Fruit fly (Drosophila melanogaster) whole organism, embryonic: ENCODE measurements around the gene Pif1A.
A peak's percentile ranks its signal among the peaks of the same experiment; 100 is the strongest.

Experiments used
- CG1024 ChIP-seq: fragments of 200-800 bp; sonication (Bioruptor generic); IDR thresholded peaks from 2 replicates; pipeline ENCODE4 v1.3.6; 2022; ENCODE audit warnings: missing biosample characterization, missing genetic modification characterization
- CG10366 ChIP-seq: fragments of 200-800 bp; sonication (Bioruptor generic); IDR thresholded peaks from 2 replicates; pipeline ENCODE4 v1.3.6; 2022; ENCODE audit warnings: missing biosample characterization, missing genetic modification characterization
- CG11504 ChIP-seq: fragments of 200-800 bp; sonication (Bioruptor generic); optimal IDR thresholded peaks from 3 replicates; lab custom pipeline; 2019; ENCODE audit warnings: missing biosample characterization, mild to moderate bottlenecking, missing genetic modification characterization, moderate library complexity
- CG11696 ChIP-seq: fragments of 200-800 bp; sonication (Bioruptor generic); IDR thresholded peaks from 2 replicates; pipeline ENCODE4 v1.3.6; 2022; ENCODE audit warnings: missing biosample characterization, missing genetic modification characterization
- CG14014 ChIP-seq: fragments of 200-800 bp; sonication (Bioruptor generic); IDR thresholded peaks from 2 replicates; pipeline ENCODE4 v1.3.6; 2022; ENCODE audit warnings: missing biosample characterization, missing genetic modification characterization
- CG15269 ChIP-seq: fragments of 200-800 bp; sonication (Bioruptor generic); optimal IDR thresholded peaks from 2 replicates; lab custom pipeline; 2018; ENCODE audit warnings: missing biosample characterization, mild to moderate bottlenecking, missing genetic modification characterization, moderate library complexity
- CG18599 ChIP-seq: fragments of 200-800 bp; sonication (Bioruptor generic); optimal IDR thresholded peaks from 3 replicates; lab custom pipeline; 2017; ENCODE audit warnings: missing biosample characterization, missing genetic modification characterization, mild to moderate bottlenecking, moderate library complexity, missing genetic modification reagents
- CG2678 ChIP-seq: fragments of 200-800 bp; sonication (Bioruptor generic); optimal IDR thresholded peaks from 3 replicates; lab custom pipeline; 2019; ENCODE audit warnings: missing biosample characterization, mild to moderate bottlenecking, missing genetic modification characterization, moderate library complexity
- CG31441 ChIP-seq: fragments of 200-800 bp; sonication (Bioruptor generic); IDR thresholded peaks from 2 replicates; pipeline ENCODE4 v1.3.6; 2022; ENCODE audit warnings: missing biosample characterization, missing genetic modification characterization
- CG3726 ChIP-seq: fragments of 200-800 bp; sonication (Bioruptor generic); IDR thresholded peaks from 3 replicates; pipeline ENCODE4, ENCODE4 v1.3.6; 2022; ENCODE audit warnings: missing biosample characterization, missing genetic modification characterization
- CG4282 ChIP-seq: fragments of 200-800 bp; sonication (Bioruptor generic); optimal IDR thresholded peaks from 2 replicates; lab custom pipeline; 2016; ENCODE audit warnings: missing biosample characterization, missing genetic modification characterization
- CG6689 ChIP-seq: fragments of 200-800 bp; sonication (Bioruptor generic); IDR thresholded peaks from 2 replicates; pipeline ENCODE4 v1.3.6; 2022; ENCODE audit warnings: missing biosample characterization, missing genetic modification characterization
- CG6791 ChIP-seq: fragments of 200-800 bp; sonication (Bioruptor generic); IDR thresholded peaks from 3 replicates; pipeline ENCODE4 v1.3.6; 2022; ENCODE audit warnings: missing biosample characterization, missing genetic modification characterization; ENCODE audit not compliant: partially characterized antibody
- CG7963 ChIP-seq: fragments of 200-800 bp; sonication (Bioruptor generic); IDR thresholded peaks from 3 replicates; pipeline ENCODE4 v1.3.6; 2022; ENCODE audit warnings: missing biosample characterization, missing genetic modification characterization; ENCODE audit not compliant: partially characterized antibody
- CG9727 ChIP-seq: fragments of 200-800 bp; sonication (Bioruptor generic); optimal IDR thresholded peaks from 3 replicates; lab custom pipeline; 2017; ENCODE audit warnings: missing biosample characterization, mild to moderate bottlenecking, missing genetic modification characterization
- CkIIα-i1 ChIP-seq: fragments of 200-800 bp; sonication (Bioruptor generic); IDR thresholded peaks from 2 replicates; pipeline ENCODE4 v1.3.6; 2022; ENCODE audit warnings: missing biosample characterization, missing genetic modification characterization
- HLH3B ChIP-seq: fragments of 200-800 bp; sonication (Bioruptor generic); IDR thresholded peaks from 2 replicates; pipeline ENCODE4 v1.3.6; 2022; ENCODE audit warnings: missing biosample characterization, missing genetic modification characterization
- Hr3 ChIP-seq: fragments of 200-800 bp; sonication (Bioruptor generic); optimal IDR thresholded peaks from 3 replicates; lab custom pipeline; 2016; ENCODE audit warnings: missing biosample characterization, missing genetic modification characterization
- Mrtf ChIP-seq: fragments of 200-800 bp; sonication (Bioruptor generic); IDR thresholded peaks from 3 replicates; pipeline ENCODE4 v1.3.6; 2022; ENCODE audit warnings: missing biosample characterization, missing genetic modification characterization
- Nf-YA ChIP-seq: fragments of 200-800 bp; sonication (Bioruptor generic); IDR thresholded peaks from 2 replicates; pipeline ENCODE4 v1.3.6; 2022; ENCODE audit warnings: missing biosample characterization, missing genetic modification characterization
- Rx ChIP-seq: fragments of 200-800 bp; sonication (Bioruptor generic); IDR thresholded peaks from 2 replicates; pipeline ENCODE4 v1.3.6; 2022; ENCODE audit warnings: missing biosample characterization, missing genetic modification characterization
- Ssrp ChIP-seq: fragments of 200-800 bp; sonication (Bioruptor generic); optimal IDR thresholded peaks from 2 replicates; lab custom pipeline; 2018; ENCODE audit warnings: missing biosample characterization, mild to moderate bottlenecking, missing genetic modification characterization, moderate library complexity
- bsh ChIP-seq, 2 experiments: fragments of 200-800 bp; sonication (Bioruptor generic); optimal IDR thresholded peaks; 2 replicates each; lab custom pipeline; 2017 to 2018; ENCODE audit warnings: mild to moderate bottlenecking in 2 of 2, missing biosample characterization in 2 of 2, missing genetic modification characterization in 2 of 2, moderate library complexity in 1 of 2
- btn ChIP-seq: fragments of 200-800 bp; sonication (Bioruptor generic); optimal IDR thresholded peaks from 2 replicates; lab custom pipeline; 2016; ENCODE audit warnings: missing biosample characterization, missing genetic modification characterization
- danr ChIP-seq: fragments of 200-800 bp; sonication (Bioruptor generic); IDR thresholded peaks from 2 replicates; pipeline ENCODE4 v1.3.6; 2022; ENCODE audit warnings: missing biosample characterization, missing genetic modification characterization
- dati ChIP-seq: fragments of 200-800 bp; sonication (Bioruptor generic); IDR thresholded peaks from 2 replicates; pipeline ENCODE4 v1.3.6; 2022; ENCODE audit warnings: missing biosample characterization, missing genetic modification characterization
- dpn ChIP-seq, 2 experiments: fragments of 200-800 bp; sonication (Bioruptor generic); optimal IDR thresholded peaks; 3 replicates each; lab custom pipeline; 2016; ENCODE audit warnings: missing biosample characterization in 2 of 2, missing genetic modification characterization in 2 of 2
- gfzf ChIP-seq: fragments of 200-800 bp; sonication (Bioruptor generic); optimal IDR thresholded peaks from 2 replicates; lab custom pipeline; 2016; ENCODE audit warnings: missing biosample characterization, mild to moderate bottlenecking, missing genetic modification characterization, moderate library complexity
- klu ChIP-seq: fragments of 200-800 bp; sonication (Bioruptor generic); IDR thresholded peaks from 2 replicates; pipeline ENCODE4 v1.3.6; 2022; ENCODE audit warnings: missing biosample characterization, missing genetic modification characterization
- knrl ChIP-seq: fragments of 200-800 bp; sonication (Bioruptor generic); IDR thresholded peaks from 3 replicates; pipeline ENCODE4 v1.3.6; 2022; ENCODE audit warnings: missing biosample characterization, missing genetic modification characterization; ENCODE audit not compliant: partially characterized antibody
- lov ChIP-seq, 2 experiments: fragments of 200-800 bp in 1 of 2; fragments of >200 bp in 1 of 2; sonication (Bioruptor generic) in 1 of 2; IDR thresholded peaks in 1 of 2; optimal IDR thresholded peaks in 1 of 2; 2 replicates in 1 of 2; 3 replicates in 1 of 2; pipeline versions ENCODE4 v1.3.6 to Lab custom; 2017 to 2022; ENCODE audit warnings: missing biosample characterization in 1 of 2, missing genetic modification characterization in 1 of 2
- prd ChIP-seq, 3 experiments: fragments of >200 bp in 2 of 3; fragments of 200-800 bp in 1 of 3; sonication (Bioruptor generic) in 1 of 3; optimal IDR thresholded peaks in 2 of 3; IDR thresholded peaks in 1 of 3; 2 replicates in 2 of 3; 3 replicates in 1 of 3; pipeline versions ENCODE4 v1.3.6 to Lab custom; 2017 to 2022; ENCODE audit warnings: missing biosample characterization in 1 of 3, missing genetic modification characterization in 1 of 3
- row ChIP-seq: fragments of 200-800 bp; sonication (Bioruptor generic); IDR thresholded peaks from 3 replicates; pipeline ENCODE4 v1.3.6; 2022; ENCODE audit warnings: missing biosample characterization, missing genetic modification characterization
- run ChIP-seq: fragments of 200-800 bp; sonication (Bioruptor generic); optimal IDR thresholded peaks from 3 replicates; lab custom pipeline; 2018; ENCODE audit warnings: missing biosample characterization, mild to moderate bottlenecking, missing genetic modification characterization
- sens ChIP-seq: fragments of 200-800 bp; sonication (Bioruptor generic); peaks from one replicate; lab custom pipeline; 2016; ENCODE audit warnings: missing biosample characterization, missing genetic modification characterization
- so ChIP-seq: fragments of 200-800 bp; sonication (Bioruptor generic); IDR thresholded peaks from 3 replicates; pipeline ENCODE4 v1.3.6; 2022; ENCODE audit warnings: missing biosample characterization, missing genetic modification characterization
- unpg ChIP-seq: fragments of 200-800 bp; sonication (Bioruptor generic); optimal IDR thresholded peaks from 3 replicates; lab custom pipeline; 2018; ENCODE audit warnings: missing biosample characterization, mild to moderate bottlenecking, missing genetic modification characterization, moderate library complexity
- zen2 ChIP-seq: fragments of 200-800 bp; sonication (Bioruptor generic); IDR thresholded peaks from 3 replicates; pipeline ENCODE4 v1.3.6; 2022; ENCODE audit warnings: missing biosample characterization, missing genetic modification characterization; ENCODE audit not compliant: partially characterized antibody
- zfh1 ChIP-seq: fragments of 200-800 bp; sonication (Bioruptor generic); IDR thresholded peaks from 3 replicates; pipeline ENCODE4 v1.3.6; 2022; ENCODE audit warnings: missing biosample characterization, missing genetic modification characterization

The Pif1A gene

dm6 chr3R:8788722-8789400 is 12.1 kb downstream of the Pif1A start (continued):
- TF ChIP-seq knrl (GFP tag; lab: Robert Waterston, UW) (no peak), klu (GFP tag; lab: Robert Waterston, UW) (no peak), zen2 (GFP tag; lab: Robert Waterston, UW) (no peak), run (tag; lab: Kevin White, UChicago) (no peak), CG18599 (peak; percentile 13), btn (GFP tag; lab: Kevin White, UChicago) (no peak), CG10366 (GFP tag; lab: Robert Waterston, UW) (peak; percentile 65), row (peak; percentile 52), CG2678 (peak; percentile 63), CG4282 (GFP tag; lab: Kevin White, UChicago) (no peak), danr (GFP tag; lab: Robert Waterston, UW) (peak; percentile 78), CG11696 (peak; percentile 90), CG7963 (GFP tag; lab: Robert Waterston, UW) (no peak), CG6791 (GFP tag; lab: Robert Waterston, UW) (0 out of 3 replicates have a peak, but pooled peaks have one; percentile 41), CG1024 (GFP tag; lab: Robert Waterston, UW) (peak; percentile 30; the same call in 1 of the 2 replicates), gfzf (GFP tag; lab: Kevin White, UChicago) (no peak), zfh1 (GFP tag; lab: Robert Waterston, UW) (peak; percentile 84), so (GFP tag; lab: Robert Waterston, UW) (peak; percentile 81), CG3726 (0 out of 3 replicates have a peak, but pooled peaks have one; percentile 59), sens (peak; percentile 86), Rx (peak; percentile 77), Ssrp (peak; percentile 51), CG14014 (GFP tag; lab: Robert Waterston, UW) (peak; percentile 28; the same call in 1 of the 2 replicates), dati (GFP tag; lab: Robert Waterston, UW) (0 out of 2 replicates have a peak, but pooled peaks have one; percentile 21), Mrtf (GFP tag; lab: Robert Waterston, UW) (peak; percentile 62; the same call in 1 of the 3 replicates), CG11504 (tag; lab: Kevin White, UChicago) (peak; percentile 77), bsh (GFP tag; optimal IDR thresholded peaks at IDR 0.05; lab: Kevin White, UChicago) (peak; percentile 54 to 68), lov (optimal IDR thresholded peaks at IDR 0.05; lab: Kevin White, UChicago) (no peak), lov (GFP tag; IDR thresholded peaks at IDR 0.05; lab: Robert Waterston, UW) (no peak), unpg (GFP tag; lab: Kevin White, UChicago) (peak; percentile 63), CG31441 (GFP tag; lab: Robert Waterston, UW) (peak; percentile 81), CkIIα-i1 (GFP tag; lab: Robert Waterston, UW) (no peak), prd (optimal IDR thresholded peaks at IDR 0.05; lab: Kevin White, UChicago) (no peak), prd (GFP tag; IDR thresholded peaks at IDR 0.05; lab: Robert Waterston, UW) (peak; percentile 69; the same call in 2 of the 3 replicates), HLH3B (peak; percentile 62; the same call in 1 of the 2 replicates), CG6689 (GFP tag; lab: Robert Waterston, UW) (peak; percentile 75), dpn (GFP tag; optimal IDR thresholded peaks at IDR 0.05; lab: Kevin White, UChicago) (no peak), Nf-YA (peak; percentile 55; the same call in 1 of the 2 replicates), Hr3 (GFP tag; lab: Kevin White, UChicago) (peak; percentile 34), CG15269 (tag; lab: Kevin White, UChicago) (peak; percentile 52), CG9727 (peak; percentile 39)
